Worm (Caenorhabditis elegans) whole organism, midembryonic: ENCODE results near the gene sdz-21.

Experiments
- T22C8.4 ChIP-seq: fragments of 200-800 bp; sonication (Bioruptor generic); IDR thresholded peaks from 2 replicates; pipeline ENCODE4 v1.3.6; 2022; ENCODE audit warnings: missing genetic modification characterization, missing compliant biosample characterization
- cog-1 ChIP-seq: sonication (generic microtip); optimal IDR thresholded peaks from 2 replicates; lab custom pipeline; 2016; ENCODE audit warnings: missing genetic modification characterization, missing compliant biosample characterization
- flt-1 ChIP-seq: fragments of 200-800 bp; sonication (Bioruptor generic); IDR thresholded peaks from 2 replicates; pipeline ENCODE4 v1.3.6; 2022; ENCODE audit warnings: missing genetic modification characterization, missing compliant biosample characterization
- klf-2 ChIP-seq: fragments of 200-800 bp; sonication (Bioruptor generic); conservative IDR thresholded peaks from 2 replicates; pipeline ENCODE4 v1.3.6; 2022; ENCODE audit warnings: missing genetic modification reagents, missing genetic modification characterization, missing compliant biosample characterization
- med-1 ChIP-seq: sonication (generic microtip); optimal IDR thresholded peaks from 2 replicates; lab custom pipeline; 2017; ENCODE audit warnings: missing genetic modification characterization, mild to moderate bottlenecking, missing compliant biosample characterization, antibody characterized with exemption, missing genetic modification reagents; ENCODE audit not compliant: insufficient read depth
- ref-1 ChIP-seq: fragments of 200-800 bp; sonication (Bioruptor generic); conservative IDR thresholded peaks from 2 replicates; pipeline ENCODE4 v1.3.6; 2022; ENCODE audit warnings: missing genetic modification reagents, missing genetic modification characterization, missing compliant biosample characterization
- tab-1 ChIP-seq: fragments of 200-800 bp; sonication (Bioruptor generic); IDR thresholded peaks from 2 replicates; pipeline ENCODE4 v1.3.6; 2022; ENCODE audit warnings: missing genetic modification characterization, missing compliant biosample characterization
- ztf-23 ChIP-seq: fragments of 200-800 bp; sonication (Bioruptor generic); IDR thresholded peaks from 2 replicates; pipeline ENCODE4 v1.3.6; 2022; ENCODE audit warnings: missing genetic modification reagents, missing genetic modification characterization, missing compliant biosample characterization
- ztf-29 ChIP-seq: fragments of 200-800 bp; sonication (Bioruptor generic); IDR thresholded peaks from 2 replicates; pipeline ENCODE4 v1.3.6; 2022; ENCODE audit warnings: missing genetic modification reagents, missing genetic modification characterization, missing compliant biosample characterization

- 0 out of 2 replicates have a peak, but pooled peaks have one; percentile 42 for TF ChIP-seq klf-2 (GFP tag; lab: Robert Waterston, UW)
- peak; percentile 71; the same call in 1 of the 2 replicates for TF ChIP-seq tab-1 (GFP tag; lab: Robert Waterston, UW)
- peak; percentile 87 for TF ChIP-seq flt-1 (GFP tag; lab: Robert Waterston, UW)
- TF ChIP-seq T22C8.4, result peak; percentile 57; the same call in 1 of the 2 replicates
- TF ChIP-seq med-1 (GFP tag; lab: Kevin White, UChicago), result peak; percentile 45
- TF ChIP-seq cog-1 (tag; lab: Kevin White, UChicago), result peak; percentile 97
- no peak for TF ChIP-seq ref-1 (GFP tag; lab: Robert Waterston, UW)
- TF ChIP-seq ztf-29 (GFP tag; lab: Robert Waterston, UW), result no peak
- peak; percentile 92 for TF ChIP-seq ztf-23 (GFP tag; lab: Robert Waterston, UW)
These were observed 22.1 kb upstream of the sdz-21 start, which contains the start of the genes ska-3 and rps-12 for ce11 chrIII:5678935-5679334.
